Worm (Caenorhabditis elegans) whole organism, L4/young adult: Measurements from ENCODE around the gene fmo-3.

ENCODE experiments used
- dao-5 ChIP-seq: sonication (generic microtip); optimal IDR thresholded peaks from 2 replicates; lab custom pipeline; 2016; ENCODE audit warnings: missing genotype, missing genetic modification characterization, moderate library complexity, missing compliant biosample characterization
- him-1 ChIP-seq: sonication (generic microtip); optimal IDR thresholded peaks from 2 replicates; lab custom pipeline; 2016; ENCODE audit warnings: missing genotype, missing genetic modification reagents, missing genetic modification characterization, missing compliant biosample characterization

ce11 chrIII:10694294-10694693, at the start of gene fmo-3, which contains the start of gene Y39A1A.18:
- TF ChIP-seq him-1 (tag; lab: Kevin White, UChicago) (no peak), dao-5 (tag; lab: Kevin White, UChicago) (no peak)
